Worm (Caenorhabditis elegans): ENCODE measurements around the gene T19H12.2.

ce11 chrV:4864330-4864729 lies 25.9 kb upstream of the T19H12.2 start:
- TF ChIP-seq fos-1 (tag; optimal IDR thresholded peaks at IDR 0.05), result no peak
- TF ChIP-seq attf-4 (tag; optimal IDR thresholded peaks at IDR 0.05), result no peak
- no peak for TF ChIP-seq unc-62 (GFP tag; optimal IDR thresholded peaks at IDR 0.05 in 1 of 2)
- TF ChIP-seq unc-62 (tag; optimal IDR thresholded peaks at IDR 0.05), result no peak
- TF ChIP-seq egl-27 (tag; optimal IDR thresholded peaks at IDR 0.05), result no peak
- TF ChIP-seq ztf-7 (tag; optimal IDR thresholded peaks at IDR 0.05), result no peak
- TF ChIP-seq sdz-12 (GFP tag; optimal IDR thresholded peaks at IDR 0.05), result no peak
- no peak for TF ChIP-seq lir-3 (tag; optimal IDR thresholded peaks at IDR 0.05)

All from whole organism, L4 larva.